Worm (Caenorhabditis elegans): ENCODE measurements around the gene mxl-1.

Gene mxl-1

DNA sequence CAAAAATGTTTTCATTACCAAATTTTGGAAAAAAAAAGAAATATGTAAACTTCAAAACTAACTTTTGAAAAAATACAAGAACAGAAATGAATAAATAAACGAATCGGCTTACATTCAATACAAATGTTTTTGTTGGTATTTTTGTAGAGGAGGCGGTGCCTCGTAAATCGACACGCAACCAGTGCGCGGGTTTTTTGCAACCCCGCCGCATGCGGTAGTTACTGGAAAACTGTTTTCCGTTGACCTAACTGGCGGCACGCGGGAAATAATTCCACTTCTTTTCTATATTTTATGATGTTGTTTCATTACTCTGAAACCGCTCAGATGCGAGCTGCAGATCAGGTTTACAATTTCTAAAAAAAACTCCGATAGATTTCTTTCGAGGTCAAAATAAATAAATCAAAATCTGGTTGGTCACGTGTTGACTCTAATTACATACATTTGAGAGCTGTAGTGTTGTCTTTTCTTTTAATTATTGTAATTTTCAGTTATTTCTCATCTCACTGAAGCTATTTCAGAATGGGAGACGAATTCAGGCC, 5.4 kb upstream of the mxl-1 start, which contains the start of the genes dvc-1 and ima-1 (continued):
- TF ChIP-seq pha-4 (tag; optimal IDR thresholded peaks at IDR 0.05) (no peak), madf-2 (tag; optimal IDR thresholded peaks at IDR 0.05) (peak; percentile 38), elt-2 (tag; optimal IDR thresholded peaks at IDR 0.05) (peak; percentile 90), pha-2 (tag; optimal IDR thresholded peaks at IDR 0.05) (no peak), odd-2 (tag; optimal IDR thresholded peaks at IDR 0.05) (peak; percentile 70), rnt-1 (tag; optimal IDR thresholded peaks at IDR 0.05) (peak; percentile 76), ceh-19 (GFP tag; optimal IDR thresholded peaks at IDR 0.05) (peak; percentile 66), ahr-1 (tag; optimal IDR thresholded peaks at IDR 0.05) (peak; percentile 76), gmeb-2 (tag; optimal IDR thresholded peaks at IDR 0.05) (peak; percentile 63), sdc-2 (tag; optimal IDR thresholded peaks at IDR 0.05) (peak; percentile 53), nhr-11 (tag; optimal IDR thresholded peaks at IDR 0.05) (no peak), ceh-30 (tag; optimal IDR thresholded peaks at IDR 0.05) (no peak), hlh-6 (tag; optimal IDR thresholded peaks at IDR 0.05) (peak; percentile 81), nfya-1 (tag; optimal IDR thresholded peaks at IDR 0.05) (peak; percentile 75), ceh-24 (tag; optimal IDR thresholded peaks at IDR 0.05) (peak; percentile 26), hlh-15 (tag; optimal IDR thresholded peaks at IDR 0.05) (peak; percentile 70), pag-3 (tag; optimal IDR thresholded peaks at IDR 0.05; ENCODE audit: borderline replicate concordance) (no peak), ceh-31 (tag; optimal IDR thresholded peaks at IDR 0.05) (peak; percentile 82), npax-4 (tag; optimal IDR thresholded peaks at IDR 0.05) (peak; percentile 41), fax-1 (tag; optimal IDR thresholded peaks at IDR 0.05) (peak; percentile 66), fkh-6 (tag; optimal IDR thresholded peaks at IDR 0.05) (peak; percentile 79), sox-4 (tag; optimal IDR thresholded peaks at IDR 0.05) (peak; percentile 65), C08G9.2 (tag; optimal IDR thresholded peaks at IDR 0.05) (peak; percentile 69), ceh-9 (tag; optimal IDR thresholded peaks at IDR 0.05) (no peak), ceh-22 (tag; optimal IDR thresholded peaks at IDR 0.05) (no peak), ref-2 (tag; optimal IDR thresholded peaks at IDR 0.05) (peak; percentile 65), ttx-3 (tag; optimal IDR thresholded peaks at IDR 0.05) (peak; percentile 75), pqm-1 (tag; optimal IDR thresholded peaks at IDR 0.05) (no peak), lin-11 (tag; optimal IDR thresholded peaks at IDR 0.05) (peak; percentile 17), tbx-2 (tag; optimal IDR thresholded peaks at IDR 0.05) (peak; percentile 77), Y22D7AL.16 (tag; optimal IDR thresholded peaks at IDR 0.05) (peak; percentile 45), K02D7.2 (tag; optimal IDR thresholded peaks at IDR 0.05) (peak; percentile 62), ceh-14 (tag; optimal IDR thresholded peaks at IDR 0.05) (peak; percentile 85), dve-1 (tag; optimal IDR thresholded peaks at IDR 0.05) (peak; percentile 41)

DNA sequence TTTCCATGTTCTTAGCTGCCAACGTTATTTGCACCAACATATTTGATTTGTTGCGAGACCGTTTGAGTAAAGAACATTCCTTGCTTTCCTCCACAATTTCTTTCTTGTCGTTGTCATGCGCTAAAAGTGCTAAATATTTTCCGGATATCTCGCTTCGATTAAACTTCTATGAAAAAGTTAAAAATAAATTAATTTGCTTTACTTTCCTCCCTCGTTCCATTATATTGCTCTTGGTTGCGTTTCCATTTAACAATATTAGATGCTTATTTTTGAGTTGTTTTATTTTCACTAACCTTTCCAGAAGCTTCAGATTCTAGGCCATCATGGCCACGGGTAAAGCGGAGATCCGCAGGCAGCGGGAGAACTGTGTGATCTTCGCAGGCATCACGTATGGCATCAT, 3.1 kb upstream of the mxl-1 start, which contains the start of gene pgap-1:
TSS of gene pgap-1 (plus strand) at position 301 of the 400 bp plus-strand sequence.
- no peak for TF ChIP-seq hlh-30 (tag; optimal IDR thresholded peaks at IDR 0.05; ENCODE audit: insufficient read depth)

DNA sequence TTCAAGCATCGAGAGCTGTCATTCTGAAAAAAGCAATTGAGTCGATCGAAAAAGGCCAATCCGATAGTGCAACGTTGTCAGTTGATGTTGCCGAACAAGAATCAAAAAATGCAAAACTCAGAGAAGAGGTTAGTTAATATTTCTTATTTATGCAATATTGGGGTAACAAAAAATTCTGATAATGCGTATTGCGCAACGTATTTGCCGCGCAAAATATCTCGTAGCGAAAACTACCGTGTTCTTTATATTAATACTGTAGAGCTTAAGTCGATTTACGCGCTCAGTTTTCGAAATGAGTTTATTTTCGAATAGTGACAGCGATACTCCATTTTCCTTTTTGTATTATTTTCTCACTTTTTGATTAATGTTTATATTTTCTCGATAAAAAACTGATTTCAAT, 390 bp downstream of the mxl-1 start:
- TF ChIP-seq hlh-30 (tag; optimal IDR thresholded peaks at IDR 0.05; ENCODE audit: insufficient read depth) (no peak), ets-4 (tag; optimal IDR thresholded peaks at IDR 0.05) (no peak), ceh-18 (tag; optimal IDR thresholded peaks at IDR 0.05) (no peak), fkh-6 (tag; optimal IDR thresholded peaks at IDR 0.05) (no peak), ceh-22 (tag; optimal IDR thresholded peaks at IDR 0.05) (no peak), elt-2 (tag; optimal IDR thresholded peaks at IDR 0.05) (no peak), ttx-3 (tag; optimal IDR thresholded peaks at IDR 0.05) (no peak), nhr-232 (tag; optimal IDR thresholded peaks at IDR 0.05) (no peak), ceh-34 (tag; optimal IDR thresholded peaks at IDR 0.05) (no peak), eyg-1 (tag; optimal IDR thresholded peaks at IDR 0.05) (no peak), madf-2 (tag; optimal IDR thresholded peaks at IDR 0.05) (no peak), mec-3 (tag; optimal IDR thresholded peaks at IDR 0.05; ENCODE audit: borderline replicate concordance) (no peak), pat-9 (tag; optimal IDR thresholded peaks at IDR 0.05) (no peak)

Measured in whole organism, late embryonic.